Worm (Caenorhabditis elegans): ENCODE measurements around the gene Y38A10A.2.
A peak's percentile ranks its signal among the peaks of the same experiment; 100 is the strongest.

Gene Y38A10A.2

ce11 chrV:6017630-6018029, 45.6 kb downstream of the Y38A10A.2 start, which contains the start of the genes rpt-2 and aps-1:
Gene rpt-2, minus strand, starts transcription at chrV:6017669.
Gene aps-1, plus strand, starts transcription at chrV:6017970.
- TF ChIP-seq die-1 (tag; optimal IDR thresholded peaks at IDR 0.05) (no peak), mcd-1 (GFP tag; IDR thresholded peaks at IDR 0.05) (peak; percentile 95), efl-1 (GFP tag; optimal IDR thresholded peaks at IDR 0.05) (peak; percentile 7), lin-54 (GFP tag; optimal IDR thresholded peaks at IDR 0.05) (peak; percentile 34), hmg-1.2 (GFP tag; IDR thresholded peaks at IDR 0.05) (peak; percentile 48; the same call in 1 of the 2 replicates), attf-3 (GFP tag; conservative IDR thresholded peaks at IDR 0.05) (peak; percentile 99), lsl-1 (GFP tag; optimal IDR thresholded peaks at IDR 0.05) (peak; percentile 15), lin-40 (tag; optimal IDR thresholded peaks at IDR 0.05) (peak; percentile 58), snpc-4 (GFP tag; optimal IDR thresholded peaks at IDR 0.05) (no peak), snpc-4 (tag; optimal IDR thresholded peaks at IDR 0.05) (peak in 3 of 4 experiments; percentile 3 to 66 (median 22)), snpc-3.4 (tag; optimal IDR thresholded peaks at IDR 0.05) (peak; percentile 45), mel-28 (tag; optimal IDR thresholded peaks at IDR 0.05; ENCODE audit: borderline replicate concordance) (no peak), ztf-3 (GFP tag; optimal IDR thresholded peaks at IDR 0.05) (no peak), ZK185.1 (tag; optimal IDR thresholded peaks at IDR 0.05; ENCODE audit: poor library complexity, severe bottlenecking) (peak; percentile 38), F57A8.1 (GFP tag; optimal IDR thresholded peaks at IDR 0.05) (no peak), F23B12.7 (tag; optimal IDR thresholded peaks at IDR 0.05; ENCODE audit: insufficient read depth) (peak; percentile 32), let-607 (tag; optimal IDR thresholded peaks at IDR 0.05) (peak in 1 of 2 experiments; percentile 33), lin-35 (GFP tag; optimal IDR thresholded peaks at IDR 0.05) (peak in 1 of 3 experiments; percentile 69), egl-44 (GFP tag; IDR thresholded peaks at IDR 0.05) (no peak), snpc-1.3 (tag; optimal IDR thresholded peaks at IDR 0.05; ENCODE audit: insufficient read depth) (peak; percentile 2), cebp-1 (GFP tag; IDR thresholded peaks at IDR 0.05) (no peak), cebp-1 (tag; optimal IDR thresholded peaks at IDR 0.05) (peak; percentile 35), B0261.1 (tag; optimal IDR thresholded peaks at IDR 0.05) (no peak), attf-5 (GFP tag; optimal IDR thresholded peaks at IDR 0.05) (peak; percentile 79), tbp1 (GFP tag; optimal IDR thresholded peaks at IDR 0.05) (peak; percentile 5)

- TF ChIP-seq tlf-1 (GFP tag; optimal IDR thresholded peaks at IDR 0.05) (no peak), bed-1 (GFP tag; IDR thresholded peaks at IDR 0.05) (no peak), pha-4 (tag; optimal IDR thresholded peaks at IDR 0.05) (no peak), unc-62 (GFP tag; optimal IDR thresholded peaks at IDR 0.05) (no peak), hmg-1.2 (GFP tag; IDR thresholded peaks at IDR 0.05) (0 out of 2 replicates have a peak, but pooled peaks have one; percentile 2), sptf-2 (GFP tag; optimal IDR thresholded peaks at IDR 0.05) (no peak), hlh-26 (GFP tag; conservative IDR thresholded peaks at IDR 0.05) (no peak), ztf-6 (GFP tag; IDR thresholded peaks at IDR 0.05) (no peak), ceh-40 (GFP tag; IDR thresholded peaks at IDR 0.05) (0 out of 2 replicates have a peak, but pooled peaks have one; percentile 23), K11D2.4 (GFP tag; IDR thresholded peaks at IDR 0.05) (no peak), ama-1 (optimal IDR thresholded peaks at IDR 0.05) (peak; percentile 14), ama-1 (GFP tag; optimal IDR thresholded peaks at IDR 0.05) (no peak), nfyb-1 (GFP tag; IDR thresholded peaks at IDR 0.05) (0 out of 2 replicates have a peak, but pooled peaks have one; percentile 22)
These were observed 47.1 kb downstream of the Y38A10A.2 start for ce11 chrV:6016097-6016496.
